Fruit fly (Drosophila melanogaster): ENCODE measurements around the gene CG15731.
A peak's percentile ranks its signal among the peaks of the same experiment; 100 is the strongest.

The CG15731 gene

DNA sequence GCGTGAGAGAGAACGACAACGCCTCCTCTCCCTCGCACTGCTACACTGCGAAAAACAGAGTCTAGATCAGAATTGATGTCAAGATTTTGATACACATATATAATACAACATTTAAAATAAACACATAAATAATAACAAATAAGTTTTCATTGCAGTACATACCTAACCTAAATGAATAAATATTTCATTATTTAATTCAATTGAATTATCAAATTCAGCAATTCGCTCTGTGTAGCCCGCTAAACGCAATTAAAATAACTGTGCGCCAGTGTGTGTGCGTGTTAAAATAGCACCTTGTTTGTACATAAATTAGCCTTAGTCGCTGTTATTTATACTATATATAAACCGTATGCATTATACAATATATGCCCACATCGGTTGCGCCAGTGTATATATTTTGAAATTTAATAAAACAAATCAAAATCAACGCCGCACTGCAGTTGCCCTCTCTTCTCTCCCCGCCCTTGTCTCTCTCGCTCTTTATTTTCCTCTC, 14.7 kb upstream of the CG15731 start (continued):
- peak; percentile 94 for TF ChIP-seq BtbVII (GFP tag; optimal IDR thresholded peaks at IDR 0.05)
- TF ChIP-seq bowl (GFP tag; IDR thresholded peaks at IDR 0.05) = peak; percentile 88
- peak; percentile 97 for TF ChIP-seq seq (GFP tag; IDR thresholded peaks at IDR 0.05)
- TF ChIP-seq tap (tag; optimal IDR thresholded peaks at IDR 0.05) = peak; percentile 94
- peak; percentile 95 for TF ChIP-seq CG10147 (GFP tag; optimal IDR thresholded peaks at IDR 0.05)
- TF ChIP-seq CG34422 (GFP tag; IDR thresholded peaks at IDR 0.05) = peak; percentile 96
- TF ChIP-seq D19B (GFP tag; optimal IDR thresholded peaks at IDR 0.05) = peak; percentile 83
- peak; percentile 50 for TF ChIP-seq CG4617 (GFP tag; optimal IDR thresholded peaks at IDR 0.05; ENCODE audit: borderline replicate concordance)
- peak; percentile 96 for TF ChIP-seq nmo (GFP tag; optimal IDR thresholded peaks at IDR 0.05)
- TF ChIP-seq Doc2 (GFP tag; IDR thresholded peaks at IDR 0.05) = peak; percentile 66
- TF ChIP-seq CG32532 (GFP tag; IDR thresholded peaks at IDR 0.05) = peak; percentile 98
- peak; percentile 97 for TF ChIP-seq CoRest (tag; optimal IDR thresholded peaks at IDR 0.05)
- peak; percentile 95 for TF ChIP-seq CG14441 (GFP tag; IDR thresholded peaks at IDR 0.05)
- no peak for TF ChIP-seq CG7963 (GFP tag; IDR thresholded peaks at IDR 0.05; ENCODE audit: partially characterized antibody)
- peak; percentile 97 for TF ChIP-seq dysf (GFP tag; IDR thresholded peaks at IDR 0.05)
- peak; percentile 29 for TF ChIP-seq CG9609 (GFP tag; optimal IDR thresholded peaks at IDR 0.05)
- TF ChIP-seq CG13296 (GFP tag; optimal IDR thresholded peaks at IDR 0.05) = peak; percentile 95
- peak; percentile 98 for TF ChIP-seq row (GFP tag; IDR thresholded peaks at IDR 0.05)
- peak; percentile 96 for TF ChIP-seq grau (tag; optimal IDR thresholded peaks at IDR 0.05)
- TF ChIP-seq CG30020 (tag; optimal IDR thresholded peaks at IDR 0.05) = peak; percentile 74
- TF ChIP-seq dm (GFP tag; optimal IDR thresholded peaks at IDR 0.05) = no peak
- peak; percentile 36 for TF ChIP-seq Atf-2 (GFP tag; optimal IDR thresholded peaks at IDR 0.05)
- peak; percentile 95 for TF ChIP-seq CG9215 (GFP tag; IDR thresholded peaks at IDR 0.05)
- TF ChIP-seq CG12071 (GFP tag; optimal IDR thresholded peaks at IDR 0.05) = peak; percentile 88
- peak; percentile 91 for TF ChIP-seq CG43689 (GFP tag; IDR thresholded peaks at IDR 0.05)
- peak; percentile 80 to 91 for TF ChIP-seq dpn (GFP tag; optimal IDR thresholded peaks at IDR 0.05)
- TF ChIP-seq ftz-f1 (GFP tag; optimal IDR thresholded peaks at IDR 0.05) = peak; percentile 36
- peak; percentile 87 for TF ChIP-seq nau (GFP tag; optimal IDR thresholded peaks at IDR 0.05)
- TF ChIP-seq az2 (GFP tag; optimal IDR thresholded peaks at IDR 0.05) = peak; percentile 92
- peak; percentile 94 for TF ChIP-seq zfh1 (GFP tag; IDR thresholded peaks at IDR 0.05)
- peak; percentile 93 for TF ChIP-seq CG2120 (GFP tag; optimal IDR thresholded peaks at IDR 0.05)
- TF ChIP-seq CG32767 (GFP tag; IDR thresholded peaks at IDR 0.05) = peak; percentile 95
- TF ChIP-seq HLH3B (GFP tag; IDR thresholded peaks at IDR 0.05) = peak; percentile 96
- TF ChIP-seq Antp (GFP tag; optimal IDR thresholded peaks at IDR 0.05) = peak; percentile 42
- TF ChIP-seq ems (GFP tag; optimal IDR thresholded peaks at IDR 0.05) = peak; percentile 70
- TF ChIP-seq CTCF (GFP tag; optimal IDR thresholded peaks at IDR 0.05) = peak; percentile 56
- TF ChIP-seq CG1792 (GFP tag; optimal IDR thresholded peaks at IDR 0.05) = peak; percentile 12
- peak; percentile 80 for TF ChIP-seq CG10321 (GFP tag; IDR thresholded peaks at IDR 0.05)
- TF ChIP-seq CG12219 (GFP tag; optimal IDR thresholded peaks at IDR 0.05) = peak; percentile 90
- peak; percentile 90 for TF ChIP-seq CG12155 (GFP tag; optimal IDR thresholded peaks at IDR 0.05)
- TF ChIP-seq kah (GFP tag; optimal IDR thresholded peaks at IDR 0.05) = peak; percentile 87
- TF ChIP-seq CG1602 (GFP tag; optimal IDR thresholded peaks at IDR 0.05) = peak; percentile 85
- TF ChIP-seq CrebB (tag; optimal IDR thresholded peaks at IDR 0.05) = peak; percentile 91
- TF ChIP-seq CG18476 (GFP tag; optimal IDR thresholded peaks at IDR 0.05) = peak; percentile 85
- no peak for TF ChIP-seq CG11398 (GFP tag; optimal IDR thresholded peaks at IDR 0.05)
- TF ChIP-seq CG14965 (GFP tag; optimal IDR thresholded peaks at IDR 0.05; ENCODE audit: borderline replicate concordance) = no peak
- peak; percentile 92; the same call in 1 of the 2 replicates for TF ChIP-seq rib (GFP tag; IDR thresholded peaks at IDR 0.05)
- TF ChIP-seq Nf-YC (tag; optimal IDR thresholded peaks at IDR 0.05) = peak; percentile 87
- peak; percentile 87 for TF ChIP-seq Vsx1 (GFP tag; optimal IDR thresholded peaks at IDR 0.05)
- peak; percentile 38 for TF ChIP-seq YL-1 (GFP tag; optimal IDR thresholded peaks at IDR 0.05)
- TF ChIP-seq Sry-β (GFP tag; optimal IDR thresholded peaks at IDR 0.05) = no peak
- TF ChIP-seq CG10462 (GFP tag; optimal IDR thresholded peaks at IDR 0.05) = peak; percentile 70
